Worm (Caenorhabditis elegans) whole organism, L3 larva: ENCODE measurements around the gene C12D5.5.

Experiments used
- R02D3.7 ChIP-seq: fragments of 150-350 bp; optimal IDR thresholded peaks from 2 replicates; lab custom pipeline; 2014; ENCODE audit warnings: missing biosample characterization, missing genetic modification characterization
- ZK546.5 ChIP-seq: sonication (generic microtip); optimal IDR thresholded peaks from 2 replicates; lab custom pipeline; 2017; ENCODE audit warnings: missing biosample characterization, missing genetic modification characterization
- aly-2 ChIP-seq: fragments of 150-350 bp; optimal IDR thresholded peaks from 2 replicates; lab custom pipeline; 2014; ENCODE audit warnings: missing biosample characterization, missing genetic modification characterization
- ceh-28 ChIP-seq: fragments of 150-350 bp; optimal IDR thresholded peaks from 2 replicates; lab custom pipeline; 2014; ENCODE audit warnings: missing biosample characterization, missing genetic modification reagents, missing genetic modification characterization
- ceh-9 ChIP-seq: sonication (generic microtip); optimal IDR thresholded peaks from 2 replicates; lab custom pipeline; 2018; ENCODE audit warnings: missing biosample characterization, missing genetic modification characterization
- elt-1 ChIP-seq: fragments of 150-350 bp; optimal IDR thresholded peaks from 2 replicates; lab custom pipeline; 2014; ENCODE audit warnings: missing biosample characterization, missing genetic modification characterization
- elt-2 ChIP-seq: sonication (generic microtip); optimal IDR thresholded peaks from 2 replicates; lab custom pipeline; 2016; ENCODE audit warnings: missing genetic modification reagents, mild to moderate bottlenecking, missing genetic modification characterization, missing compliant biosample characterization
- elt-3 ChIP-seq, 3 experiments: fragments of 150-350 bp in 1 of 3; sonication (generic microtip) in 2 of 3; optimal IDR thresholded peaks; 2 replicates in 2 of 3; 4 replicates in 1 of 3; lab custom pipeline; 2014 to 2017; ENCODE audit warnings: missing biosample characterization in 3 of 3, missing genetic modification characterization in 3 of 3
- fkh-10 ChIP-seq: sonication (generic microtip); optimal IDR thresholded peaks from 2 replicates; lab custom pipeline; 2017; ENCODE audit warnings: missing biosample characterization, missing genetic modification reagents, missing genetic modification characterization
- fos-1 ChIP-seq: fragments of 150-350 bp; optimal IDR thresholded peaks from 2 replicates; lab custom pipeline; 2014; ENCODE audit warnings: missing biosample characterization, missing genetic modification characterization
- hmg-11 ChIP-seq: sonication (generic microtip); optimal IDR thresholded peaks from 2 replicates; lab custom pipeline; 2016; ENCODE audit warnings: missing genetic modification characterization, missing compliant biosample characterization
- jun-1 ChIP-seq: fragments of 150-350 bp; optimal IDR thresholded peaks from 2 replicates; lab custom pipeline; 2014; ENCODE audit warnings: missing biosample characterization, missing genetic modification reagents, missing genetic modification characterization
- lsy-12 ChIP-seq: sonication (generic microtip); optimal IDR thresholded peaks from 2 replicates; lab custom pipeline; 2016; ENCODE audit warnings: mild to moderate bottlenecking, missing genetic modification characterization, missing compliant biosample characterization
- mdl-1 ChIP-seq: fragments of 150-350 bp; optimal IDR thresholded peaks from 2 replicates; lab custom pipeline; 2014; ENCODE audit warnings: missing biosample characterization, missing genetic modification characterization
- mml-1 ChIP-seq: fragments of 150-350 bp; sonication (generic microtip); optimal IDR thresholded peaks from 3 replicates; lab custom pipeline; 2014; ENCODE audit warnings: missing biosample characterization, missing genetic modification characterization
- nhr-11 ChIP-seq: fragments of 150-350 bp; optimal IDR thresholded peaks from 2 replicates; lab custom pipeline; 2014; ENCODE audit warnings: missing biosample characterization, missing genetic modification characterization
- nhr-237 ChIP-seq: fragments of 150-350 bp; optimal IDR thresholded peaks from 2 replicates; lab custom pipeline; 2014; ENCODE audit warnings: missing biosample characterization, missing genetic modification characterization
- nhr-28 ChIP-seq: fragments of 150-350 bp; optimal IDR thresholded peaks from 2 replicates; lab custom pipeline; 2014; ENCODE audit warnings: missing biosample characterization, missing genetic modification characterization
- nhr-43 ChIP-seq: sonication (generic microtip); optimal IDR thresholded peaks from 2 replicates; lab custom pipeline; 2016; ENCODE audit warnings: mild to moderate bottlenecking, missing genetic modification characterization, missing compliant biosample characterization; ENCODE audit not compliant: poor library complexity, severe bottlenecking
- nhr-67 ChIP-seq: fragments of 150-350 bp; optimal IDR thresholded peaks from 2 replicates; lab custom pipeline; 2014; ENCODE audit warnings: missing biosample characterization, missing genetic modification characterization
- nhr-76 ChIP-seq: fragments of 150-350 bp; sonication (generic microtip); optimal IDR thresholded peaks from 5 replicates; lab custom pipeline; 2014; ENCODE audit warnings: missing biosample characterization, missing genetic modification characterization
- pha-4 ChIP-seq: fragments of 150-350 bp; optimal IDR thresholded peaks from 2 replicates; lab custom pipeline; 2014; ENCODE audit warnings: missing biosample characterization, missing genetic modification reagents, missing genetic modification characterization
- snpc-4 ChIP-seq: fragments of 150-350 bp; optimal IDR thresholded peaks from 2 replicates; lab custom pipeline; 2014; ENCODE audit warnings: missing biosample characterization, missing genetic modification characterization

Gene C12D5.5

DNA sequence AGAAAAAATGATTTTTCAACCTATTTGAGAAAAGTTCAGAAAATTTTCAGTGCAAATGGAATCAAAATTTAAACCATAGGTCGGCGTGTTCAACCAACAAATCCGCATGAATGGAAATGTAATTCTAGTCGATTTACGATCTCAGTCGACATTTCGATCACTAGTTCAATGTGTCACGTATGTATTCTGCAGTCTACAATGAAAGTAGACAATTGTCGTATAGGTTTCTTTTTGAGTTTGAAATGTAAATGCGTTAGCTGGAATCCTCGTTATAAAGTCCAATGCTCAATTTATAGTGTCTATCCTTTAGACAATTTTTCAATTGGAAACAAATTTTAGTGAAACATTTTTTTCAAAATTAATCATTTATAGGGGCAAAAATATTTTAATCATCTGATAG is 48.0 kb downstream of the C12D5.5 start, which contains the start of gene ZK105.12:
ZK105.12 (minus strand) TSS at position 101 of the 400 bp plus-strand sequence.
- TF ChIP-seq nhr-237 (tag; lab: Kevin White, UChicago) (no peak), ceh-9 (tag; lab: Kevin White, UChicago) (no peak), nhr-43 (tag; lab: Kevin White, UChicago) (no peak), hmg-11 (tag; lab: Kevin White, UChicago) (no peak), elt-3 (tag; optimal IDR thresholded peaks at IDR 0.05; lab: Kevin White, UChicago) (no peak), nhr-67 (no peak), pha-4 (no peak), fkh-10 (GFP tag; lab: Kevin White, UChicago) (no peak), R02D3.7 (tag; lab: Kevin White, UChicago) (no peak), jun-1 (tag; lab: Kevin White, UChicago) (no peak), snpc-4 (no peak), elt-2 (tag; lab: Kevin White, UChicago) (no peak), nhr-28 (no peak), fos-1 (tag; lab: Kevin White, UChicago) (no peak), nhr-76 (tag; lab: Kevin White, UChicago) (no peak), elt-1 (tag; lab: Kevin White, UChicago) (no peak), mml-1 (no peak), nhr-11 (no peak)

DNA sequence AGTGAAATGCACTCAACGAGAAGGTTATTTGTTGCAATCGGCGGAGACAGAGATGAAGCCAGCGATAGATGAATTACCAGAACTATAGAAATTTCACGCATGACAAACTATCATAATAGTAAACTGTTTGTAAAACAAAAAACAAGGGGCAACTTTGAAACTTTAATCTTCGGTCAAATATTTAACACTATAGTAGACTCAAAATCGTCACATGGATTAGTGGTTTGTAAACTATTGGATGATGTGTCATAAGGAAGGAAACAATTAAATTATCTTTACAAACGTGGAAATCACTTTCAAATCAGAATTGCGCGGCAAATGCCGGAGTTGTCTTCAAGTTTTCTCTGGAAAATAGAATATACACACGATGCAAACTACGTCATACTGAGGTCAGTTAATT is 49.6 kb downstream of the C12D5.5 start, which contains the start of gene ZK105.5:
ZK105.5 (minus strand) TSS at position 101 of the 400 bp plus-strand sequence.
- TF ChIP-seq ZK546.5 (tag; lab: Kevin White, UChicago) (no peak), fos-1 (tag; lab: Kevin White, UChicago) (no peak), nhr-28 (no peak), ceh-9 (tag; lab: Kevin White, UChicago) (no peak), mml-1 (no peak), aly-2 (no peak), lsy-12 (tag; lab: Kevin White, UChicago) (no peak), ceh-28 (tag; lab: Kevin White, UChicago) (no peak), mdl-1 (tag; lab: Kevin White, UChicago) (no peak)
